Worm (Caenorhabditis elegans) whole organism, L4 larva: Measurements from ENCODE around the gene pri-1.

Source experiments
- F37D6.2 ChIP-seq: sonication (generic microtip); optimal IDR thresholded peaks from 2 replicates; lab custom pipeline; 2016; ENCODE audit warnings: mild to moderate bottlenecking, missing genetic modification characterization, missing compliant biosample characterization
- F44E2.7 ChIP-seq: fragments of 200-800 bp; sonication (Bioruptor generic); IDR thresholded peaks from 2 replicates; pipeline ENCODE4 v2.1.2; 2022; ENCODE audit warnings: missing genetic modification characterization, missing compliant biosample characterization
- F49E8.2 ChIP-seq: sonication (generic microtip); optimal IDR thresholded peaks from 2 replicates; lab custom pipeline; 2016; ENCODE audit warnings: missing compliant biosample characterization, mild to moderate bottlenecking, missing genetic modification characterization, borderline replicate concordance
- R02D3.7 ChIP-seq: fragments of 150-350 bp; sonication (generic microtip); optimal IDR thresholded peaks from 3 replicates; lab custom pipeline; 2014; ENCODE audit warnings: missing biosample characterization, missing genetic modification characterization
- T26A8.4 ChIP-seq: fragments of 200-800 bp; sonication (Bioruptor generic); IDR thresholded peaks from 2 replicates; pipeline ENCODE4 v1.3.6; 2022; ENCODE audit warnings: missing genetic modification characterization, missing compliant biosample characterization
- Y5F2A.4 ChIP-seq: fragments of 200-800 bp; sonication (Bioruptor generic); optimal IDR thresholded peaks from 2 replicates; lab custom pipeline; 2018; ENCODE audit warnings: mild to moderate bottlenecking, missing genetic modification characterization, missing compliant biosample characterization
- aly-2 ChIP-seq: sonication (generic microtip); optimal IDR thresholded peaks from 2 replicates; lab custom pipeline; 2018; ENCODE audit warnings: missing biosample characterization, missing genetic modification characterization
- attf-4 ChIP-seq: sonication (generic microtip); optimal IDR thresholded peaks from 3 replicates; lab custom pipeline; 2017; ENCODE audit warnings: missing biosample characterization, missing genetic modification characterization
- ceh-62 ChIP-seq: sonication (generic microtip); optimal IDR thresholded peaks from 2 replicates; lab custom pipeline; 2017; ENCODE audit warnings: missing biosample characterization, missing genetic modification characterization
- ceh-82 ChIP-seq: sonication (generic microtip); optimal IDR thresholded peaks from 2 replicates; lab custom pipeline; 2017; ENCODE audit warnings: missing biosample characterization, missing genetic modification characterization
- ces-1 ChIP-seq: fragments of 150-350 bp; sonication (generic microtip); optimal IDR thresholded peaks from 4 replicates; lab custom pipeline; 2014; ENCODE audit warnings: missing biosample characterization, missing genetic modification reagents, missing genetic modification characterization
- ctbp-1 ChIP-seq: fragments of 200-800 bp; sonication (Bioruptor generic); IDR thresholded peaks from 2 replicates; pipeline ENCODE4 v1.3.6; 2022; ENCODE audit warnings: missing genetic modification reagents, missing genetic modification characterization, missing compliant biosample characterization
- daf-16 ChIP-seq, 3 experiments: sonication (generic microtip); optimal IDR thresholded peaks; 2 replicates each; lab custom pipeline; 2016 to 2017; ENCODE audit warnings: missing genetic modification characterization in 3 of 3, missing genetic modification reagents in 3 of 3, mild to moderate bottlenecking in 2 of 3, missing compliant biosample characterization in 2 of 3, missing biosample characterization in 1 of 3, moderate library complexity in 1 of 3
- dmd-6 ChIP-seq: fragments of 200-800 bp; sonication (Bioruptor generic); IDR thresholded peaks from 2 replicates; pipeline ENCODE4 v1.3.6; 2022; ENCODE audit warnings: missing genetic modification reagents, missing genetic modification characterization, missing compliant biosample characterization
- dpl-1 ChIP-seq: fragments of 150-350 bp; optimal IDR thresholded peaks from 2 replicates; lab custom pipeline; 2014; ENCODE audit warnings: missing biosample characterization, missing genetic modification reagents, missing genetic modification characterization
- hlh-11 ChIP-seq: fragments of 200-800 bp; sonication (Bioruptor generic); optimal IDR thresholded peaks from 2 replicates; lab custom pipeline; 2018; ENCODE audit warnings: mild to moderate bottlenecking, missing genetic modification characterization, missing compliant biosample characterization
- hlh-30 ChIP-seq: sonication (generic microtip); optimal IDR thresholded peaks from 2 replicates; lab custom pipeline; 2017; ENCODE audit warnings: antibody characterized with exemption, mild to moderate bottlenecking, missing genetic modification characterization, missing compliant biosample characterization; ENCODE audit not compliant: insufficient read depth
- hmg-1.1 ChIP-seq: fragments of 200-800 bp; sonication (Bioruptor generic); IDR thresholded peaks from 2 replicates; pipeline ENCODE4 v1.3.6; 2022; ENCODE audit warnings: missing genetic modification reagents, missing genetic modification characterization, missing compliant biosample characterization
- lin-15B ChIP-seq: fragments of 150-350 bp; sonication (generic microtip); optimal IDR thresholded peaks from 3 replicates; lab custom pipeline; 2014; ENCODE audit warnings: missing biosample characterization, missing genetic modification characterization
- lin-29 ChIP-seq: fragments of 200-800 bp; sonication (Bioruptor generic); IDR thresholded peaks from 2 replicates; pipeline ENCODE4 v1.3.6; 2022; ENCODE audit warnings: missing genetic modification reagents, missing genetic modification characterization, missing compliant biosample characterization
- lin-38 ChIP-seq: fragments of 200-800 bp; sonication (Bioruptor generic); IDR thresholded peaks from 2 replicates; pipeline ENCODE4 v1.3.6; 2022; ENCODE audit warnings: missing genetic modification reagents, missing genetic modification characterization, missing compliant biosample characterization
- lsy-2 ChIP-seq, 2 experiments: fragments of 150-350 bp in 1 of 2; sonication (generic microtip) in 1 of 2; optimal IDR thresholded peaks; 2 replicates each; lab custom pipeline; 2014 to 2017; ENCODE audit warnings: missing biosample characterization in 2 of 2, missing genetic modification characterization in 2 of 2
- mdl-1 ChIP-seq, 2 experiments: fragments of 150-350 bp in 1 of 2; sonication (generic microtip) in 1 of 2; optimal IDR thresholded peaks; 2 replicates each; lab custom pipeline; 2014 to 2017; ENCODE audit warnings: missing biosample characterization in 2 of 2, missing genetic modification characterization in 2 of 2
- mes-2 ChIP-seq: sonication (generic microtip); optimal IDR thresholded peaks from 2 replicates; lab custom pipeline; 2016; ENCODE audit warnings: missing genotype, mild to moderate bottlenecking, missing genetic modification characterization, missing compliant biosample characterization; ENCODE audit not compliant: poor library complexity, severe bottlenecking
- mxl-2 ChIP-seq: fragments of 200-800 bp; sonication (Bioruptor generic); conservative IDR thresholded peaks from 2 replicates; pipeline ENCODE4 v1.3.6; 2022; ENCODE audit warnings: missing genetic modification reagents, missing genetic modification characterization, missing compliant biosample characterization
- nhr-111 ChIP-seq: fragments of 200-800 bp; sonication (Bioruptor generic); optimal IDR thresholded peaks from 2 replicates; lab custom pipeline; 2018; ENCODE audit warnings: mild to moderate bottlenecking, missing genetic modification characterization, missing compliant biosample characterization
- nhr-237 ChIP-seq: sonication (generic microtip); optimal IDR thresholded peaks from 2 replicates; lab custom pipeline; 2017; ENCODE audit warnings: missing biosample characterization, missing genetic modification characterization
- nhr-42 ChIP-seq: fragments of 200-800 bp; sonication (Bioruptor generic); IDR thresholded peaks from 2 replicates; pipeline ENCODE4 v1.3.6; 2022; ENCODE audit warnings: missing genetic modification characterization, missing compliant biosample characterization
- nhr-77 ChIP-seq: fragments of 150-350 bp; optimal IDR thresholded peaks from 2 replicates; lab custom pipeline; 2014; ENCODE audit warnings: missing biosample characterization, missing genetic modification characterization
- php-3 ChIP-seq: fragments of 200-800 bp; sonication (Bioruptor generic); IDR thresholded peaks from 2 replicates; pipeline ENCODE4 v1.3.6; 2022; ENCODE audit warnings: missing genetic modification reagents, missing genetic modification characterization, missing compliant biosample characterization
- sdz-12 ChIP-seq: fragments of 200-800 bp; sonication (Bioruptor generic); optimal IDR thresholded peaks from 2 replicates; lab custom pipeline; 2018; ENCODE audit warnings: mild to moderate bottlenecking, missing genetic modification characterization, missing compliant biosample characterization
- skn-1 ChIP-seq: fragments of 150-350 bp; optimal IDR thresholded peaks from 2 replicates; lab custom pipeline; 2014; ENCODE audit warnings: missing biosample characterization, missing genetic modification characterization
- spr-1 ChIP-seq: sonication (generic microtip); optimal IDR thresholded peaks from 2 replicates; lab custom pipeline; 2016; ENCODE audit warnings: mild to moderate bottlenecking, missing genetic modification characterization, missing compliant biosample characterization
- unc-130 ChIP-seq: sonication (generic microtip); optimal IDR thresholded peaks from 2 replicates; lab custom pipeline; 2016; ENCODE audit warnings: missing genetic modification reagents, missing genetic modification characterization, missing compliant biosample characterization
- unc-39 ChIP-seq: sonication (generic microtip); optimal IDR thresholded peaks from 2 replicates; lab custom pipeline; 2017; ENCODE audit warnings: missing biosample characterization, missing genetic modification characterization
- unc-62 ChIP-seq, 3 experiments: fragments of 150-350 bp in 1 of 3; sonication (generic microtip); optimal IDR thresholded peaks in 2 of 3; peaks in 1 of 3; 1 replicate in 1 of 3; 2 replicates in 2 of 3; lab custom pipeline; 2014 to 2017; ENCODE audit warnings: missing biosample characterization in 3 of 3, missing genetic modification characterization in 3 of 3, missing genetic modification reagents in 3 of 3, missing genotype in 1 of 3
- zip-11 ChIP-seq: fragments of 200-800 bp; sonication (Bioruptor generic); IDR thresholded peaks from 2 replicates; pipeline ENCODE4 v1.3.6; 2022; ENCODE audit warnings: missing genetic modification characterization, missing compliant biosample characterization
- ztf-7 ChIP-seq: fragments of 150-350 bp; optimal IDR thresholded peaks from 2 replicates; lab custom pipeline; 2014; ENCODE audit warnings: missing biosample characterization, missing genetic modification characterization

pri-1 gene

DNA sequence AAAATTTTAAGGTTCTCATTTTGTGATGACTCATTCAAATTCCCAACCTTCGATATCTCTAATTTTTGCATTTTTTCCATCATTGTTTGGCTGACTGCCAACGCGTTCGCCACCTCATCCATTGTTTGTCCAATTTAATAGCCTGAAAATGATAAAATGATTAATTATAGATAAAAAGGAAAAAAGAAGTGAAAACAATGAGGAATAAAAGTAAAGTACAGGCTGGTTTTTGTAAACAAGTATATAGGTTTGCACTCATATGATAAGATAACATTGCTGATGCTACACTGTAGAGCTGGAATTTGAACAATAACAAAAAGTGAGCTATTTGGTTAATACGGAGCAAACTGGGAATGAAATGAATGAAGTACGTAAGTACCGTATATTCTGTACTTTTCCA, 31.8 kb downstream of the pri-1 start, which contains the start of gene C48B4.3 (continued):
- no peak for TF ChIP-seq nhr-237 (tag; lab: Kevin White, UChicago)
- no peak for TF ChIP-seq spr-1 (tag; lab: Kevin White, UChicago)
- TF ChIP-seq lin-29 (GFP tag; lab: Robert Waterston, UW), result no peak
- peak; percentile 74 for TF ChIP-seq php-3 (GFP tag; lab: Robert Waterston, UW)
- TF ChIP-seq F37D6.2, result no peak
- no peak for TF ChIP-seq dmd-6 (GFP tag; lab: Robert Waterston, UW)
- TF ChIP-seq lin-15B (tag; lab: Kevin White, UChicago), result no peak
- TF ChIP-seq hmg-1.1 (GFP tag; lab: Robert Waterston, UW), result no peak
- TF ChIP-seq aly-2 (tag; lab: Kevin White, UChicago), result no peak
- TF ChIP-seq, all 104 proteins: peak for 7

DNA sequence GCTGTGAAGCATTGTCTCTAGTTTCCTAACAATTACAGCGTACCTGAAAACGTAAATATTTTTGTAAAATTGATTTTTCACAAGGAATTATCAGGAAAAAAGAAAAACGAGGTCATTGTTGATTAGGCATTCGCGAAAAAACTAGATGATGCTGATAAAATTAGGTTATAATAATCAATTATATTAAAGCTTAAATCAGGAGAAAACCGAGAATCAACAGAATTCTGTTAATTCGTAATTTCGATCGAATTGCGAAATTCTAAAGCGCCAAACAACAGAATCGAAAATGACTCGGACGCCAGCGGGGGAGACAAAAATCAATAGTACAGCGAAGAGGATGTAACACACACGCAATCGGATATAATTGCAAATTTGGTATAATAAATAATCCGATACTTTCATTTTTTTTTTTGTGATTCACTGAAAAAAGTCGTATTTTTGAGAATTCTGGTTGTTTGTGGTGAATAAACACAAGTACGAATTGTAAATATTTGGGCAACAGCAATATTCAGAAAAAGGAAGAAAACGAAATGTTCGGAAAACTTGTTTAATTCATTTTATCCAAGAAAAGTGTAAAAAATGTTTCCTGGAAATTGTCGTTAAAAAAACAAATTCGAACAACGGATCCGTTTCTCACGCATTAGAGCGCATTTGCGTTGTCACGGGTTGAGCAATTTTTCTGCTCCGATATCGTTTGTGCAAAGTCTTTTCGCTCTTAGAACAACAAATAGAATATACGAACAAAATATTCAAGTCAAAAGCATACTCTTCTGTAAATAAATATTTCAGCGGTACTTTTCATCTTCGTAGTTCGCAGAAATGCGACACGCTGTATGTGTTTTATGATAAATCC, 33.8 kb downstream of the pri-1 start, which contains the start of gene ced-7:
ced-7 (minus strand) TSS at position 51 of the 853 bp plus-strand sequence.
- TF ChIP-seq mdl-1 (tag; optimal IDR thresholded peaks at IDR 0.05; lab: Kevin White, UChicago) (no peak), mxl-2 (GFP tag; lab: Robert Waterston, UW) (no peak), unc-39 (tag; lab: Kevin White, UChicago) (no peak), nhr-42 (GFP tag; lab: Robert Waterston, UW) (no peak), hlh-30 (tag; lab: Kevin White, UChicago) (peak; percentile 87), hlh-11 (tag; lab: Kevin White, UChicago) (no peak), ztf-7 (no peak), ceh-62 (tag; lab: Kevin White, UChicago) (no peak), dmd-6 (GFP tag; lab: Robert Waterston, UW) (no peak), R02D3.7 (tag; lab: Kevin White, UChicago) (no peak), zip-11 (GFP tag; lab: Robert Waterston, UW) (no peak), nhr-237 (tag; lab: Kevin White, UChicago) (no peak), daf-16 (GFP tag; optimal IDR thresholded peaks at IDR 0.05; lab: Kevin White, UChicago) (no peak), daf-16 (tag; optimal IDR thresholded peaks at IDR 0.05; lab: Kevin White, UChicago) (peak; percentile 77), unc-62 (GFP tag; optimal IDR thresholded peaks at IDR 0.05 in 1 of 2; lab: Kevin White, UChicago) (peak in 1 of 2 experiments; percentile 45), unc-62 (tag; optimal IDR thresholded peaks at IDR 0.05; lab: Kevin White, UChicago) (no peak), unc-130 (GFP tag; lab: Kevin White, UChicago) (no peak), ceh-82 (no peak), lin-38 (GFP tag; lab: Robert Waterston, UW) (peak; percentile 49), lsy-2 (tag; optimal IDR thresholded peaks at IDR 0.05; lab: Kevin White, UChicago) (peak in 1 of 2 experiments; percentile 28), Y5F2A.4 (GFP tag; lab: Kevin White, UChicago) (no peak), F44E2.7 (GFP tag; lab: Robert Waterston, UW) (no peak), sdz-12 (GFP tag; lab: Kevin White, UChicago) (no peak)

DNA sequence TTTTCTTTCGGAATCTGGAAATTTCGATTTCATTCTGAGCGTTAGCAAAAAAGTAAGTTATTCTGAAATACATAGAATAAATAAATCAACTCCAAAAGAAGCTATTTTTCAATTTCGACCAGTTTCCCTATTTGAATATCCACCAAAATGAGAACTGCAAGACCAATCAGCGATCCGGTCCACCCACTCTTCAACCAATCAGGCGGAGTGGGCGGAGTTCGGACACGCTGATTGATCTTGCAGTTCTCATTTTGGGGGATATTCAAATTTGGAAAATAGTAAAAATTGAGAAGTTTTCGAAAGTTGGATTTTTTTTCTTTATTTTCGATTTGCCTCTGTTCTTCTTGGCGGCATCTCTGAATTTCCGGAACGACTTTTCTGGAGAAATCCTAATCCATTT, 43.2 kb downstream of the pri-1 start:
- no peak for TF ChIP-seq F49E8.2 (tag; lab: Kevin White, UChicago)
- TF ChIP-seq T26A8.4 (GFP tag; lab: Robert Waterston, UW), result peak; percentile 21; the same call in 1 of the 2 replicates
- TF ChIP-seq skn-1 (tag; lab: Kevin White, UChicago), result no peak
- TF ChIP-seq ctbp-1 (GFP tag; lab: Robert Waterston, UW), result no peak
- TF ChIP-seq ztf-7, result no peak
- no peak for TF ChIP-seq Y5F2A.4 (GFP tag; lab: Kevin White, UChicago)
- TF ChIP-seq mes-2 (tag; lab: Kevin White, UChicago), result peak; percentile 13
- peak; percentile 42; the same call in 1 of the 2 replicates for TF ChIP-seq lin-38 (GFP tag; lab: Robert Waterston, UW)
- no peak for TF ChIP-seq nhr-77 (tag; lab: Kevin White, UChicago)
- TF ChIP-seq attf-4 (tag; lab: Kevin White, UChicago), result no peak
- TF ChIP-seq ces-1 (GFP tag; lab: Kevin White, UChicago), result no peak
- TF ChIP-seq unc-39 (tag; lab: Kevin White, UChicago), result no peak
- peak in 1 of 2 experiments; percentile 54 for TF ChIP-seq lsy-2 (tag; optimal IDR thresholded peaks at IDR 0.05; lab: Kevin White, UChicago)
- TF ChIP-seq nhr-111 (GFP tag; lab: Kevin White, UChicago), result no peak
- peak; percentile 85 for TF ChIP-seq dpl-1
